Worm (Caenorhabditis elegans) whole organism, L1 larva: ENCODE data around the gene C29E4.12.

Experiments used
- ama-1 ChIP-seq: fragments of 150-350 bp; optimal IDR thresholded peaks from 2 replicates; lab custom pipeline; 2014
- elt-2 ChIP-seq: sonication (generic microtip); optimal IDR thresholded peaks from 2 replicates; lab custom pipeline; 2016; ENCODE audit warnings: missing genetic modification characterization, mild to moderate bottlenecking, inconsistent platforms, missing compliant biosample characterization, missing genetic modification reagents
- lin-13 ChIP-seq: fragments of 150-350 bp; optimal IDR thresholded peaks from 2 replicates; lab custom pipeline; 2014; ENCODE audit warnings: missing biosample characterization, missing genetic modification reagents, missing genetic modification characterization
- nhr-77 ChIP-seq: fragments of 150-350 bp; optimal IDR thresholded peaks from 2 replicates; lab custom pipeline; 2014; ENCODE audit warnings: missing biosample characterization, missing genetic modification characterization
- nhr-90 ChIP-seq: sonication (generic microtip); optimal IDR thresholded peaks from 2 replicates; lab custom pipeline; 2016; ENCODE audit warnings: mild to moderate bottlenecking, missing genetic modification characterization, missing compliant biosample characterization; ENCODE audit not compliant: poor library complexity
- ztf-11 ChIP-seq, 2 experiments: sonication (generic microtip); optimal IDR thresholded peaks; 2 replicates each; lab custom pipeline; 2016 to 2017; ENCODE audit warnings: missing genetic modification characterization in 2 of 2, missing biosample characterization in 1 of 2, missing compliant biosample characterization in 1 of 2

- TF ChIP-seq elt-2 (no peak), lin-13 (GFP tag; lab: Kevin White, UChicago) (no peak), ztf-11 (tag; optimal IDR thresholded peaks at IDR 0.05; lab: Kevin White, UChicago) (no peak), nhr-90 (no peak), nhr-77 (no peak), ama-1 (no peak)
Measured at ce11 chrIII:7919823-7920222, 21.1 kb upstream of the C29E4.12 start, which contains the start of gene C29E4.14.
